Fruit fly (Drosophila melanogaster): ENCODE measurements around the gene CG14315.

CG14315 gene

dm6 chr3R:18188702-18189125 lies 30.2 kb downstream of the CG14315 start, which contains the start of the genes CG12321 and MED17 (continued):
- TF ChIP-seq CG18619 (GFP tag; optimal IDR thresholded peaks at IDR 0.05) (peak; percentile 89), sim (GFP tag; IDR thresholded peaks at IDR 0.05) (0 out of 2 replicates have a peak, but pooled peaks have one; percentile 31), CG10274 (GFP tag; optimal IDR thresholded peaks at IDR 0.05) (peak; percentile 54), CG7987 (GFP tag; optimal IDR thresholded peaks at IDR 0.05) (peak; percentile 66), sens-2 (GFP tag; IDR thresholded peaks at IDR 0.05) (no peak; the same call in 1 of the 2 replicates), hb (GFP tag; IDR thresholded peaks at IDR 0.05; ENCODE audit: partially characterized antibody) (no peak), CG10267 (tag; optimal IDR thresholded peaks at IDR 0.05) (peak; percentile 99), salm (tag; optimal IDR thresholded peaks at IDR 0.05) (no peak), scrt (GFP tag; optimal IDR thresholded peaks at IDR 0.05) (peak; percentile 71), Blimp-1 (GFP tag; optimal IDR thresholded peaks at IDR 0.05) (peak; percentile 84), emc (GFP tag; optimal IDR thresholded peaks at IDR 0.05) (no peak), ato (GFP tag; IDR thresholded peaks at IDR 0.05; ENCODE audit: partially characterized antibody) (no peak), dm (GFP tag; optimal IDR thresholded peaks at IDR 0.05) (peak; percentile 12), CG11695 (GFP tag; IDR thresholded peaks at IDR 0.05) (peak; percentile 70), zen (tag; optimal IDR thresholded peaks at IDR 0.05) (peak; percentile 87), CG12942 (GFP tag; optimal IDR thresholded peaks at IDR 0.05) (peak; percentile 91), Bdp1 (GFP tag; optimal IDR thresholded peaks at IDR 0.05) (peak; percentile 62), fd64A (GFP tag; optimal IDR thresholded peaks at IDR 0.05) (no peak), CG11504 (tag; optimal IDR thresholded peaks at IDR 0.05) (peak; percentile 87), CG16813 (GFP tag; IDR thresholded peaks at IDR 0.05; ENCODE audit: partially characterized antibody) (peak; percentile 42; the same call in 1 of the 3 replicates), CG10543 (GFP tag; optimal IDR thresholded peaks at IDR 0.05) (peak; percentile 85), Hand (GFP tag; optimal IDR thresholded peaks at IDR 0.05) (peak; percentile 67), Ssrp (tag; optimal IDR thresholded peaks at IDR 0.05) (peak; percentile 90), Antp (GFP tag; optimal IDR thresholded peaks at IDR 0.05) (peak; percentile 19), CG6654 (GFP tag; optimal IDR thresholded peaks at IDR 0.05) (peak; percentile 69), HmgD (GFP tag; optimal IDR thresholded peaks at IDR 0.05) (no peak), CG9437 (GFP tag; optimal IDR thresholded peaks at IDR 0.05) (peak; percentile 86), peb (GFP tag; IDR thresholded peaks at IDR 0.05) (peak; percentile 74), CG9876 (GFP tag; optimal IDR thresholded peaks at IDR 0.05) (no peak), pita (GFP tag; optimal IDR thresholded peaks at IDR 0.05) (no peak), unpg (GFP tag; optimal IDR thresholded peaks at IDR 0.05) (peak; percentile 84), stwl (tag; optimal IDR thresholded peaks at IDR 0.05) (peak; percentile 75), otp (GFP tag; IDR thresholded peaks at IDR 0.05) (0 out of 3 replicates have a peak, but pooled peaks have one; percentile 51), Awh (GFP tag; IDR thresholded peaks at IDR 0.05) (peak; percentile 50; the same call in 1 of the 2 replicates), lilli (GFP tag; optimal IDR thresholded peaks at IDR 0.05) (peak; percentile 84), sisA (GFP tag; IDR thresholded peaks at IDR 0.05) (peak; percentile 90), HLHmδ (GFP tag; optimal IDR thresholded peaks at IDR 0.05) (no peak), bsh (GFP tag; optimal IDR thresholded peaks at IDR 0.05) (peak in 1 of 2 experiments; percentile 85), Optix (GFP tag; IDR thresholded peaks at IDR 0.05) (peak; percentile 57; the same call in 1 of the 3 replicates), Hmx (GFP tag; optimal IDR thresholded peaks at IDR 0.05) (peak; percentile 42), dysf (GFP tag; IDR thresholded peaks at IDR 0.05) (peak; percentile 87), Doc3 (GFP tag; IDR thresholded peaks at IDR 0.05; ENCODE audit: partially characterized antibody) (no peak), CG10431 (GFP tag; optimal IDR thresholded peaks at IDR 0.05) (peak; percentile 51), nau (GFP tag; optimal IDR thresholded peaks at IDR 0.05) (no peak), ken (GFP tag; IDR thresholded peaks at IDR 0.05) (peak; percentile 88), CG42726 (GFP tag; IDR thresholded peaks at IDR 0.05; ENCODE audit: partially characterized antibody) (no peak), CG4617 (GFP tag; optimal IDR thresholded peaks at IDR 0.05; ENCODE audit: borderline replicate concordance) (peak; percentile 83), CG13287 (GFP tag; IDR thresholded peaks at IDR 0.05; ENCODE audit: partially characterized antibody) (no peak), Asciz (GFP tag; optimal IDR thresholded peaks at IDR 0.05) (peak; percentile 78)

All from whole organism, embryonic.